Fruit fly (Drosophila melanogaster) whole organism, prepupa: ENCODE measurements around the gene Pdss2.

Source experiments
- Blimp-1 ChIP-seq: fragments of 200-800 bp; sonication (Bioruptor generic); optimal IDR thresholded peaks from 3 replicates; lab custom pipeline; 2017; ENCODE audit warnings: missing biosample characterization, missing genetic modification characterization, mild to moderate bottlenecking, moderate library complexity, missing genetic modification reagents
- CG10631 ChIP-seq: fragments of 200-800 bp; sonication (Bioruptor generic); optimal IDR thresholded peaks from 2 replicates; lab custom pipeline; 2016; ENCODE audit warnings: missing biosample characterization, missing genetic modification characterization
- CG11294 ChIP-seq: fragments of 200-800 bp; sonication (Bioruptor generic); IDR thresholded peaks from 2 replicates; pipeline ENCODE4 v1.3.6; 2022; ENCODE audit warnings: missing biosample characterization, missing genetic modification characterization
- CG15336 ChIP-seq: fragments of 200-800 bp; sonication (Bioruptor generic); IDR thresholded peaks from 2 replicates; pipeline ENCODE4 v1.3.6; 2022; ENCODE audit warnings: missing biosample characterization, missing genetic modification characterization
- CG1621 ChIP-seq: fragments of 200-800 bp; sonication (Bioruptor generic); optimal IDR thresholded peaks from 3 replicates; lab custom pipeline; 2018; ENCODE audit warnings: missing biosample characterization, mild to moderate bottlenecking, missing genetic modification characterization
- CG16779 ChIP-seq: fragments of 200-800 bp; sonication (Bioruptor generic); optimal IDR thresholded peaks from 3 replicates; lab custom pipeline; 2017; ENCODE audit warnings: missing biosample characterization, mild to moderate bottlenecking, missing genetic modification characterization
- CG3032 ChIP-seq: fragments of 200-800 bp; optimal IDR thresholded peaks from 2 replicates; lab custom pipeline; 2019; ENCODE audit warnings: missing biosample characterization, mild to moderate bottlenecking, missing genetic modification characterization, moderate library complexity
- CG32006 ChIP-seq: fragments of 200-800 bp; sonication (Bioruptor generic); optimal IDR thresholded peaks from 3 replicates; lab custom pipeline; 2017; ENCODE audit warnings: missing biosample characterization, mild to moderate bottlenecking, missing genetic modification characterization
- CG34406 ChIP-seq: fragments of 200-800 bp; sonication (Bioruptor generic); optimal IDR thresholded peaks from 3 replicates; lab custom pipeline; 2016; ENCODE audit warnings: missing biosample characterization, missing genetic modification characterization
- CG3919 ChIP-seq: fragments of 200-800 bp; sonication (Bioruptor generic); optimal IDR thresholded peaks from 3 replicates; lab custom pipeline; 2016; ENCODE audit warnings: missing biosample characterization, missing genetic modification characterization
- CG4318 ChIP-seq: fragments of 200-800 bp; sonication (Bioruptor generic); optimal IDR thresholded peaks from 3 replicates; lab custom pipeline; 2017; ENCODE audit warnings: missing biosample characterization, mild to moderate bottlenecking, missing genetic modification characterization
- CG6163 ChIP-seq: fragments of 200-800 bp; sonication (Bioruptor generic); IDR thresholded peaks from 3 replicates; pipeline ENCODE4 v1.3.6; 2022; ENCODE audit warnings: missing biosample characterization, missing genetic modification characterization
- CG6276 ChIP-seq: fragments of 200-800 bp; sonication (Bioruptor generic); optimal IDR thresholded peaks from 2 replicates; lab custom pipeline; 2017; ENCODE audit warnings: missing biosample characterization, mild to moderate bottlenecking, missing genetic modification characterization
- CG6792 ChIP-seq: fragments of 200-800 bp; sonication (Bioruptor generic); optimal IDR thresholded peaks from 3 replicates; lab custom pipeline; 2016; ENCODE audit warnings: missing biosample characterization, missing genetic modification characterization
- CG6808 ChIP-seq: fragments of 200-800 bp; sonication (Bioruptor generic); optimal IDR thresholded peaks from 3 replicates; lab custom pipeline; 2017; ENCODE audit warnings: missing biosample characterization, missing genetic modification characterization, mild to moderate bottlenecking, moderate library complexity, missing genetic modification reagents
- CG6854 ChIP-seq: fragments of 200-800 bp; sonication (Bioruptor generic); optimal IDR thresholded peaks from 2 replicates; lab custom pipeline; 2017; ENCODE audit warnings: missing biosample characterization, mild to moderate bottlenecking, missing genetic modification characterization
- CG7368 ChIP-seq: fragments of 200-800 bp; sonication (Bioruptor generic); optimal IDR thresholded peaks from 3 replicates; lab custom pipeline; 2016; ENCODE audit warnings: missing biosample characterization, missing genetic modification characterization
- CG8119 ChIP-seq: fragments of 200-800 bp; sonication (Bioruptor generic); IDR thresholded peaks from 3 replicates; pipeline ENCODE4 v1.3.6; 2022; ENCODE audit warnings: missing biosample characterization, missing genetic modification characterization
- CG8319 ChIP-seq: fragments of 200-800 bp; sonication (Bioruptor generic); optimal IDR thresholded peaks from 3 replicates; lab custom pipeline; 2016; ENCODE audit warnings: missing biosample characterization, missing genetic modification characterization
- CG9139 ChIP-seq: fragments of 200-800 bp; sonication (Bioruptor generic); optimal IDR thresholded peaks from 3 replicates; lab custom pipeline; 2017; ENCODE audit warnings: missing biosample characterization, mild to moderate bottlenecking, missing genetic modification characterization
- Eip75B ChIP-seq: fragments of 200-800 bp; sonication (Bioruptor generic); optimal IDR thresholded peaks from 3 replicates; lab custom pipeline; 2016; ENCODE audit warnings: missing biosample characterization, missing genetic modification characterization
- Eip78C ChIP-seq: fragments of 200-800 bp; sonication (Bioruptor generic); peaks from one replicate; lab custom pipeline; 2016; ENCODE audit warnings: missing biosample characterization, missing genetic modification characterization
- Eip93F ChIP-seq: fragments of 200-800 bp; sonication (Bioruptor generic); optimal IDR thresholded peaks from 2 replicates; lab custom pipeline; 2016; ENCODE audit warnings: missing biosample characterization, mild to moderate bottlenecking, missing genetic modification characterization
- Ets21C ChIP-seq: fragments of 200-800 bp; sonication (Bioruptor generic); optimal IDR thresholded peaks from 3 replicates; lab custom pipeline; 2016; ENCODE audit warnings: missing biosample characterization, missing genetic modification characterization
- Gug ChIP-seq: fragments of 200-800 bp; sonication (Bioruptor generic); IDR thresholded peaks from 2 replicates; pipeline ENCODE4 v1.3.6; 2022; ENCODE audit warnings: missing biosample characterization, missing genetic modification characterization
- Hr39 ChIP-seq: fragments of 200-800 bp; sonication (Bioruptor generic); optimal IDR thresholded peaks from 2 replicates; lab custom pipeline; 2016; ENCODE audit warnings: missing biosample characterization, missing genetic modification characterization
- Hr4 ChIP-seq: fragments of 200-800 bp; sonication (Bioruptor generic); optimal IDR thresholded peaks from 3 replicates; lab custom pipeline; 2016; ENCODE audit warnings: missing biosample characterization, missing genetic modification characterization
- Met ChIP-seq: fragments of 200-800 bp; sonication (Bioruptor generic); optimal IDR thresholded peaks from 3 replicates; lab custom pipeline; 2016; ENCODE audit warnings: missing biosample characterization, missing genetic modification characterization
- OdsH ChIP-seq: fragments of 200-800 bp; sonication (Bioruptor generic); optimal IDR thresholded peaks from 3 replicates; lab custom pipeline; 2016; ENCODE audit warnings: missing biosample characterization, missing genetic modification characterization
- Smox ChIP-seq: fragments of 200-800 bp; sonication (Bioruptor generic); optimal IDR thresholded peaks from 3 replicates; lab custom pipeline; 2016; ENCODE audit warnings: missing biosample characterization, missing genetic modification characterization
- achi ChIP-seq: fragments of 200-800 bp; sonication (Bioruptor generic); optimal IDR thresholded peaks from 3 replicates; lab custom pipeline; 2016; ENCODE audit warnings: missing biosample characterization, missing genetic modification characterization
- acj6 ChIP-seq: fragments of 200-800 bp; sonication (Bioruptor generic); optimal IDR thresholded peaks from 3 replicates; lab custom pipeline; 2016; ENCODE audit warnings: missing biosample characterization, missing genetic modification characterization
- dac ChIP-seq: fragments of 200-800 bp; sonication (Bioruptor generic); optimal IDR thresholded peaks from 2 replicates; lab custom pipeline; 2017; ENCODE audit warnings: missing biosample characterization, mild to moderate bottlenecking, missing genetic modification characterization
- dsx ChIP-seq: fragments of 200-800 bp; optimal IDR thresholded peaks from 3 replicates; lab custom pipeline; 2019; ENCODE audit warnings: missing biosample characterization, mild to moderate bottlenecking, missing genetic modification characterization, moderate library complexity; ENCODE audit not compliant: poor library complexity, severe bottlenecking
- eg ChIP-seq: fragments of 200-800 bp; sonication (Bioruptor generic); IDR thresholded peaks from 3 replicates; pipeline ENCODE4 v1.3.6; 2022; ENCODE audit warnings: missing biosample characterization, missing genetic modification characterization
- esn ChIP-seq: fragments of 200-800 bp; sonication (Bioruptor generic); optimal IDR thresholded peaks from 2 replicates; lab custom pipeline; 2016; ENCODE audit warnings: missing biosample characterization, mild to moderate bottlenecking, missing genetic modification characterization, moderate library complexity
- fd59A ChIP-seq: fragments of 200-800 bp; sonication (Bioruptor generic); optimal IDR thresholded peaks from 2 replicates; lab custom pipeline; 2017; ENCODE audit warnings: missing biosample characterization, mild to moderate bottlenecking, missing genetic modification characterization, missing genetic modification reagents
- fd85E ChIP-seq: fragments of 200-800 bp; sonication (Bioruptor generic); optimal IDR thresholded peaks from 3 replicates; lab custom pipeline; 2016; ENCODE audit warnings: missing biosample characterization, missing genetic modification characterization
- fkh ChIP-seq: fragments of 200-800 bp; sonication (Bioruptor generic); optimal IDR thresholded peaks from 3 replicates; lab custom pipeline; 2017; ENCODE audit warnings: missing biosample characterization, mild to moderate bottlenecking, missing genetic modification characterization, moderate library complexity
- lz ChIP-seq: fragments of 200-800 bp; sonication (Bioruptor generic); optimal IDR thresholded peaks from 3 replicates; lab custom pipeline; 2016; ENCODE audit warnings: missing biosample characterization, missing genetic modification characterization
- net ChIP-seq: fragments of 200-800 bp; sonication (Bioruptor generic); optimal IDR thresholded peaks from 3 replicates; lab custom pipeline; 2016; ENCODE audit warnings: missing biosample characterization, missing genetic modification characterization
- pdm3 ChIP-seq: fragments of 200-800 bp; sonication (Bioruptor generic); optimal IDR thresholded peaks from 3 replicates; lab custom pipeline; 2016; ENCODE audit warnings: missing biosample characterization, missing genetic modification characterization
- salr ChIP-seq, 2 experiments: fragments of 200-800 bp; sonication (Bioruptor generic); optimal IDR thresholded peaks; 3 replicates each; lab custom pipeline; 2016 to 2018; ENCODE audit warnings: missing biosample characterization in 2 of 2, missing genetic modification characterization in 2 of 2, mild to moderate bottlenecking in 1 of 2
- spab ChIP-seq: fragments of 200-800 bp; sonication (Bioruptor generic); optimal IDR thresholded peaks from 2 replicates; lab custom pipeline; 2017; ENCODE audit warnings: missing biosample characterization, mild to moderate bottlenecking, missing genetic modification characterization, missing genetic modification reagents
- ss ChIP-seq, 2 experiments: fragments of 200-800 bp; sonication (Bioruptor generic); optimal IDR thresholded peaks; 2 replicates in 1 of 2; 3 replicates in 1 of 2; lab custom pipeline; 2017 to 2018; ENCODE audit warnings: mild to moderate bottlenecking in 2 of 2, missing biosample characterization in 2 of 2, missing genetic modification characterization in 2 of 2, moderate library complexity in 1 of 2
- svp ChIP-seq: fragments of 200-800 bp; sonication (Bioruptor generic); peaks from one replicate; lab custom pipeline; 2016; ENCODE audit warnings: missing biosample characterization, missing genetic modification characterization
- vri ChIP-seq: fragments of 200-800 bp; sonication (Bioruptor generic); optimal IDR thresholded peaks from 3 replicates; lab custom pipeline; 2016; ENCODE audit warnings: missing biosample characterization, mild to moderate bottlenecking, missing genetic modification characterization

The Pdss2 gene

DNA sequence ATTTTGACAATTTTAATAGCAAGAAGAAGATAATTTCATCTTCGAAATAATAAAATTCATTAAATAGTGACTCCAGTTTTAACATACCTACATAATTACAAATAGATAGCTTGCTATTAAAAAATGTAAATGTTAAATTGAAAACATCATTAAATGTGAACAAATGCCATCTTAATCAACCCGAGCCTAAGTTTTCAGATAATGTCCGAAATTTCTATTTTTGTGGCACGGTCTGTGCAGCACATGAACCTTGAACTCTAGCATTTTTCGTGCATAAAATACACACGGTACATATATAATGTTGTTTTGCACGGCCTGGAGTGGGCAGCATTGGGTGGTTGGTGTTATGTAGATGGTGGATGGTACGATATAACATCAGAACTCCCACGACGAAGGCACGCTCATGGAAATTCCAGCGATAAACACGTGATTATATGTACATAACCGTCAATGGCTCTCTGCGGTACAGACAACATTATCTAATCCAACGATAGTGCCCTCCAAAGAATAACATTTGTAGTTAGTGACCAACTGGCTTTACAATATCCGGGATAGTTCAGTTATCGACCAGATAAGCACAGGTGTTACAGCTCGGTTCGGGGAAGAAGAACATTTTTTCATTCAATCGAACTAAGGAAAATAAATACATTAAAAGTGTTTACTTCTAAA, 22.5 kb downstream of the Pdss2 start:
- peak; percentile 51 for TF ChIP-seq CG6276 (GFP tag; lab: Kevin White, UChicago)
- no peak for TF ChIP-seq salr (GFP tag; optimal IDR thresholded peaks at IDR 0.05; lab: Kevin White, UChicago)

DNA sequence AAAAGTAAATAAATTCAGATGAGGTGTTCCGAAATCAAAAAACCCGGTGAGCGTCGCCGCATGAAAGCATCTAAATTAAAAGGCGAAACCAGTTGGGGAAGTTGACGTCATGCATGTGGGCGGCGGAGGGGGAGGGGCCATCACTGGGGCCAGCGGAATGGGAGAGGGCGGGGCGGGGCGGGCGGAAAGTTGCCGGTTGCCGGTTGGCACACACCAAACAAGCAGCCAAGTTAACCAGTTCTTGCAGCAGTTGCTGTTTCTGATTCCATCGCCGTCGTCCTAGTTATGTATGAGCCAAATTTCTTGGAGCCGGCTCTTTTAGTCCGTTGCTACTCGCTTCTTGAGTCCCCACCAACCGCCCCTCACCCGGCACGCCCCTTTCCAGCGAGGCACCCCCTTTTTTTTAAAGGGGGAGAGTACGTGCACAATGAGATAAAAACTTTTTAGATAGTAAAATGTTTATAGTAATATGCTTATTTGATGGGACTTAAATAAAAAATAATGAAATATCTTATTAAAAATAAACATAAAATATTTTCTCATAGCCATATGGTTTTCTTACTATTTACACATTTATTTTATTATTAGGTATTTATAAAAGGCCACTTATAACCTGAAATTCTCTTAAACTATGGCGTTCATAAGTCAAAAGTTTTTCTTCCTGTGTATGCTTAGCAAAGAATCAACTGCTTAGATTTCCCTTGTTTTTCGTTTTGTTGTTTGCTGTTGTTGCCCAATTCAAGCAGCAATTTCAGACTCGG, 24.7 kb downstream of the Pdss2 start:
- TF ChIP-seq vri (GFP tag; lab: Kevin White, UChicago), result no peak
- no peak for TF ChIP-seq CG6163 (GFP tag; lab: Robert Waterston, UW)
- TF ChIP-seq Met (GFP tag; lab: Kevin White, UChicago), result no peak
- TF ChIP-seq Hr4 (GFP tag; lab: Kevin White, UChicago), result no peak
- peak; percentile 38 for TF ChIP-seq dsx (GFP tag; lab: Kevin White, UChicago)
- no peak for TF ChIP-seq dac (GFP tag; lab: Kevin White, UChicago)
- TF ChIP-seq CG4318 (GFP tag; lab: Kevin White, UChicago), result peak; percentile 26
- TF ChIP-seq CG34406 (GFP tag; lab: Kevin White, UChicago), result peak; percentile 31
- no peak for TF ChIP-seq fd85E (GFP tag; lab: Kevin White, UChicago)
- no peak for TF ChIP-seq esn (GFP tag; lab: Kevin White, UChicago)
- TF ChIP-seq svp (GFP tag; lab: Kevin White, UChicago), result peak; percentile 51
- peak; percentile 33 for TF ChIP-seq CG3919 (GFP tag; lab: Kevin White, UChicago)
- no peak for TF ChIP-seq Eip93F (GFP tag; lab: Kevin White, UChicago)
- TF ChIP-seq CG6792, result no peak
- peak; percentile 51 for TF ChIP-seq CG15336 (GFP tag; lab: Robert Waterston, UW)
- no peak for TF ChIP-seq CG8319 (GFP tag; lab: Kevin White, UChicago)
- TF ChIP-seq Blimp-1, result no peak
- TF ChIP-seq Hr39 (GFP tag; lab: Kevin White, UChicago), result no peak
- no peak for TF ChIP-seq CG16779 (tag; lab: Kevin White, UChicago)
- TF ChIP-seq CG10631 (GFP tag; lab: Kevin White, UChicago), result peak; percentile 33
- peak; percentile 23 for TF ChIP-seq achi (GFP tag; lab: Kevin White, UChicago)
- no peak for TF ChIP-seq Smox (GFP tag; lab: Kevin White, UChicago)
- TF ChIP-seq CG1621, result no peak
- TF ChIP-seq Eip78C (GFP tag; lab: Kevin White, UChicago), result peak; percentile 75
- peak; percentile 34; the same call in 1 of the 3 replicates for TF ChIP-seq CG8119
- peak; percentile 54 for TF ChIP-seq CG6854
- no peak for TF ChIP-seq fkh
- TF ChIP-seq acj6 (GFP tag; lab: Kevin White, UChicago), result peak; percentile 13
- TF ChIP-seq lz (GFP tag; lab: Kevin White, UChicago), result no peak
- no peak for TF ChIP-seq CG6808 (GFP tag; lab: Kevin White, UChicago)
- peak; percentile 58 for TF ChIP-seq CG32006 (GFP tag; lab: Kevin White, UChicago)
- peak; percentile 13 for TF ChIP-seq pdm3 (GFP tag; lab: Kevin White, UChicago)
- no peak for TF ChIP-seq Gug (GFP tag; lab: Robert Waterston, UW)
- TF ChIP-seq salr (GFP tag; optimal IDR thresholded peaks at IDR 0.05; lab: Kevin White, UChicago), result peak in 1 of 2 experiments; percentile 21
- no peak for TF ChIP-seq CG11294 (GFP tag; lab: Robert Waterston, UW)
- TF ChIP-seq OdsH, result peak; percentile 23
- no peak for TF ChIP-seq CG7368 (GFP tag; lab: Kevin White, UChicago)
- TF ChIP-seq fd59A (GFP tag; lab: Kevin White, UChicago), result no peak
- peak; percentile 56 for TF ChIP-seq CG3032 (tag; lab: Kevin White, UChicago)
- peak; percentile 30; the same call in 2 of the 3 replicates for TF ChIP-seq eg (GFP tag; lab: Robert Waterston, UW)
- TF ChIP-seq spab (GFP tag; lab: Kevin White, UChicago), result no peak
- TF ChIP-seq CG6276 (GFP tag; lab: Kevin White, UChicago), result peak; percentile 35
- no peak for TF ChIP-seq net (GFP tag; lab: Kevin White, UChicago)
- no peak for TF ChIP-seq CG9139 (GFP tag; lab: Kevin White, UChicago)
- no peak for TF ChIP-seq Ets21C (GFP tag; lab: Kevin White, UChicago)
- no peak for TF ChIP-seq Eip75B (GFP tag; lab: Kevin White, UChicago)
- TF ChIP-seq ss (GFP tag; optimal IDR thresholded peaks at IDR 0.05; lab: Kevin White, UChicago), result peak in 1 of 2 experiments; percentile 14
